Worm (Caenorhabditis elegans) whole organism, young adult: ENCODE data around the gene rpl-38.

Experiments
- F10E7.11 ChIP-seq: sonication (generic microtip); optimal IDR thresholded peaks from 2 replicates; lab custom pipeline; 2017; ENCODE audit warnings: mild to moderate bottlenecking, missing genetic modification characterization, moderate library complexity, missing compliant biosample characterization
- F37B4.10 ChIP-seq: fragments of 200-800 bp; sonication (Bioruptor generic); IDR thresholded peaks from 2 replicates; pipeline ENCODE4 v1.3.6; 2022; ENCODE audit warnings: missing genetic modification characterization, missing compliant biosample characterization
- F39B2.1 ChIP-seq: fragments of 200-800 bp; sonication (Bioruptor generic); IDR thresholded peaks from 2 replicates; pipeline ENCODE4 v1.3.6; 2022; ENCODE audit warnings: missing genetic modification reagents, missing genetic modification characterization, missing compliant biosample characterization
- F52B5.7 ChIP-seq: sonication (generic microtip); optimal IDR thresholded peaks from 2 replicates; lab custom pipeline; 2016; ENCODE audit warnings: mild to moderate bottlenecking, missing genetic modification characterization, missing compliant biosample characterization
- K12H6.12 ChIP-seq: fragments of 200-800 bp; sonication (Bioruptor generic); optimal IDR thresholded peaks from 2 replicates; lab custom pipeline; 2018; ENCODE audit warnings: mild to moderate bottlenecking, missing genetic modification characterization, missing compliant biosample characterization
- Y53G8AR.9 ChIP-seq: fragments of 200-800 bp; sonication (Bioruptor generic); conservative IDR thresholded peaks from 2 replicates; pipeline ENCODE4 v1.3.6; 2022; ENCODE audit warnings: missing genetic modification reagents, missing genetic modification characterization, missing compliant biosample characterization
- Y67H2A.10 ChIP-seq: fragments of 200-800 bp; sonication (Bioruptor generic); conservative IDR thresholded peaks from 2 replicates; pipeline ENCODE4 v1.3.6; 2022; ENCODE audit warnings: missing genetic modification reagents, missing genetic modification characterization, missing compliant biosample characterization
- attf-3 ChIP-seq: fragments of 200-800 bp; sonication (Bioruptor generic); conservative IDR thresholded peaks from 2 replicates; pipeline ENCODE4 v1.3.6; 2022; ENCODE audit warnings: missing genetic modification reagents, missing genetic modification characterization, missing compliant biosample characterization
- attf-6 ChIP-seq: fragments of 200-800 bp; sonication (Bioruptor generic); IDR thresholded peaks from 2 replicates; pipeline ENCODE4 v1.3.6; 2022; ENCODE audit warnings: missing genetic modification reagents, missing genetic modification characterization, missing compliant biosample characterization
- bed-1 ChIP-seq: fragments of 200-800 bp; sonication (Bioruptor generic); IDR thresholded peaks from 2 replicates; pipeline ENCODE4 v1.3.6; 2022; ENCODE audit warnings: missing genetic modification reagents, missing genetic modification characterization, missing compliant biosample characterization
- ceh-58 ChIP-seq: fragments of 200-800 bp; sonication (Bioruptor generic); IDR thresholded peaks from 2 replicates; pipeline ENCODE4 v1.3.6; 2022; ENCODE audit warnings: missing genetic modification characterization, missing compliant biosample characterization
- ceh-79 ChIP-seq: sonication (generic microtip); optimal IDR thresholded peaks from 2 replicates; lab custom pipeline; 2017; ENCODE audit warnings: mild to moderate bottlenecking, missing genetic modification characterization, missing compliant biosample characterization
- ceh-91 ChIP-seq: fragments of 200-800 bp; sonication (Bioruptor generic); IDR thresholded peaks from 2 replicates; pipeline ENCODE4 v1.3.6; 2022; ENCODE audit warnings: missing genetic modification reagents, missing genetic modification characterization, missing compliant biosample characterization
- die-1 ChIP-seq: sonication (generic microtip); optimal IDR thresholded peaks from 2 replicates; lab custom pipeline; 2016; ENCODE audit warnings: missing genotype, mild to moderate bottlenecking, missing genetic modification characterization, missing compliant biosample characterization
- dpff-1 ChIP-seq: sonication (generic microtip); optimal IDR thresholded peaks from 2 replicates; lab custom pipeline; 2017; ENCODE audit warnings: mild to moderate bottlenecking, missing genetic modification characterization, missing compliant biosample characterization
- efl-1 ChIP-seq: fragments of 150-350 bp; optimal IDR thresholded peaks from 2 replicates; lab custom pipeline; 2014; ENCODE audit warnings: missing biosample characterization, missing genetic modification reagents, missing genetic modification characterization
- egl-18 ChIP-seq: fragments of 200-800 bp; sonication (Bioruptor generic); IDR thresholded peaks from 2 replicates; pipeline ENCODE4 v1.3.6; 2022; ENCODE audit warnings: missing genetic modification reagents, missing genetic modification characterization, missing compliant biosample characterization
- ekl-4 ChIP-seq: fragments of 200-800 bp; sonication (Bioruptor generic); IDR thresholded peaks from 2 replicates; pipeline ENCODE4 v1.3.6; 2022; ENCODE audit warnings: missing genetic modification reagents, missing genetic modification characterization, missing compliant biosample characterization
- gei-17 ChIP-seq: fragments of 200-800 bp; sonication (Bioruptor generic); optimal IDR thresholded peaks from 2 replicates; lab custom pipeline; 2018; ENCODE audit warnings: mild to moderate bottlenecking, missing genetic modification characterization, missing compliant biosample characterization
- hlh-26 ChIP-seq: fragments of 200-800 bp; sonication (Bioruptor generic); conservative IDR thresholded peaks from 2 replicates; pipeline ENCODE4 v1.3.6; 2022; ENCODE audit warnings: missing genetic modification reagents, missing genetic modification characterization, missing compliant biosample characterization
- lag-1 ChIP-seq: fragments of 200-800 bp; sonication (Bioruptor generic); IDR thresholded peaks from 2 replicates; pipeline ENCODE4 v1.3.6; 2022; ENCODE audit warnings: missing genetic modification reagents, missing genetic modification characterization, missing compliant biosample characterization
- let-526 ChIP-seq: fragments of 200-800 bp; sonication (Bioruptor generic); IDR thresholded peaks from 2 replicates; pipeline ENCODE4 v1.3.6; 2022; ENCODE audit warnings: missing genetic modification reagents, missing genetic modification characterization, missing compliant biosample characterization
- let-607 ChIP-seq, 2 experiments: fragments of 200-800 bp in 1 of 2; sonication (Bioruptor generic) in 1 of 2; sonication (generic microtip) in 1 of 2; optimal IDR thresholded peaks; 2 replicates each; lab custom pipeline; 2016 to 2018; ENCODE audit warnings: mild to moderate bottlenecking in 2 of 2, missing compliant biosample characterization in 2 of 2, missing genetic modification characterization in 2 of 2, moderate library complexity in 2 of 2, missing genotype in 1 of 2
- lin-40 ChIP-seq: sonication (generic microtip); optimal IDR thresholded peaks from 2 replicates; lab custom pipeline; 2016; ENCODE audit warnings: missing genetic modification characterization, mild to moderate bottlenecking, missing compliant biosample characterization, missing genotype, missing genetic modification reagents
- lir-1 ChIP-seq: fragments of 200-800 bp; sonication (Bioruptor generic); conservative IDR thresholded peaks from 2 replicates; pipeline ENCODE4 v1.3.6; 2022; ENCODE audit warnings: missing genetic modification reagents, missing genetic modification characterization, missing compliant biosample characterization
- lsy-27 ChIP-seq: sonication (generic microtip); optimal IDR thresholded peaks from 2 replicates; lab custom pipeline; 2017; ENCODE audit warnings: missing genetic modification characterization, mild to moderate bottlenecking, missing compliant biosample characterization, antibody characterized with exemption, missing genotype, borderline replicate concordance; ENCODE audit not compliant: insufficient read depth
- madf-3 ChIP-seq: fragments of 200-800 bp; sonication (Bioruptor generic); IDR thresholded peaks from 2 replicates; pipeline ENCODE4 v1.3.6; 2022; ENCODE audit warnings: missing genetic modification reagents, missing genetic modification characterization, missing compliant biosample characterization
- madf-6 ChIP-seq: fragments of 200-800 bp; sonication (Bioruptor generic); IDR thresholded peaks from 2 replicates; pipeline ENCODE4 v1.3.6; 2022; ENCODE audit warnings: missing genetic modification reagents, missing genetic modification characterization, missing compliant biosample characterization
- mel-28 ChIP-seq: sonication (generic microtip); optimal IDR thresholded peaks from 2 replicates; lab custom pipeline; 2016; ENCODE audit warnings: borderline replicate concordance, mild to moderate bottlenecking, missing genetic modification characterization, missing compliant biosample characterization
- mes-4 ChIP-seq: sonication (generic microtip); optimal IDR thresholded peaks from 2 replicates; lab custom pipeline; 2016; ENCODE audit warnings: missing genotype, missing genetic modification characterization, missing compliant biosample characterization
- mxl-1 ChIP-seq: sonication (generic microtip); optimal IDR thresholded peaks from 2 replicates; lab custom pipeline; 2016; ENCODE audit warnings: missing genetic modification characterization, missing compliant biosample characterization
- nfya-1 ChIP-seq: sonication (generic microtip); optimal IDR thresholded peaks from 2 replicates; lab custom pipeline; 2017; ENCODE audit warnings: antibody characterized with exemption, missing compliant biosample characterization, missing genetic modification characterization, borderline replicate concordance; ENCODE audit not compliant: insufficient read depth
- nfyb-1 ChIP-seq: fragments of 200-800 bp; sonication (Bioruptor generic); IDR thresholded peaks from 2 replicates; pipeline ENCODE4 v1.3.6; 2022; ENCODE audit warnings: missing genetic modification reagents, missing genetic modification characterization, missing compliant biosample characterization
- nhr-120 ChIP-seq: fragments of 200-800 bp; sonication (Bioruptor generic); IDR thresholded peaks from 2 replicates; pipeline ENCODE4 v1.3.6; 2022; ENCODE audit warnings: missing genetic modification characterization, missing compliant biosample characterization
- pbrm-1 ChIP-seq: fragments of 200-800 bp; sonication (Bioruptor generic); IDR thresholded peaks from 2 replicates; pipeline ENCODE4 v1.3.6; 2022; ENCODE audit warnings: missing genetic modification reagents, missing genetic modification characterization, missing compliant biosample characterization
- pha-4 ChIP-seq: fragments of 150-350 bp; sonication (generic microtip); optimal IDR thresholded peaks from 2 replicates; lab custom pipeline; 2014; ENCODE audit warnings: missing biosample characterization, missing genetic modification reagents, missing genetic modification characterization
- rec-8 ChIP-seq, 2 experiments: sonication (generic microtip); optimal IDR thresholded peaks; 2 replicates each; lab custom pipeline; 2016; ENCODE audit warnings: mild to moderate bottlenecking in 2 of 2, missing genetic modification characterization in 2 of 2, missing genetic modification reagents in 2 of 2, missing genotype in 2 of 2, missing biosample characterization in 1 of 2, missing compliant biosample characterization in 1 of 2, moderate library complexity in 1 of 2
- snpc-1.1 ChIP-seq: sonication (generic microtip); optimal IDR thresholded peaks from 2 replicates; lab custom pipeline; 2017; ENCODE audit warnings: missing genetic modification characterization, mild to moderate bottlenecking, missing compliant biosample characterization, antibody characterized with exemption, moderate library complexity, missing genotype, missing genetic modification reagents; ENCODE audit not compliant: insufficient read depth
- snpc-3.4 ChIP-seq: sonication (generic microtip); optimal IDR thresholded peaks from 2 replicates; lab custom pipeline; 2017; ENCODE audit warnings: missing genetic modification characterization, mild to moderate bottlenecking, missing compliant biosample characterization, antibody characterized with exemption, moderate library complexity, missing genotype, missing genetic modification reagents
- snpc-4 ChIP-seq, 5 experiments: fragments of 150-350 bp in 1 of 5; sonication (generic microtip) in 4 of 5; optimal IDR thresholded peaks; 2 replicates each; lab custom pipeline; 2014 to 2018; ENCODE audit warnings: missing genetic modification characterization in 5 of 5, missing biosample characterization in 3 of 5, antibody characterized with exemption in 2 of 5, mild to moderate bottlenecking in 2 of 5, missing compliant biosample characterization in 2 of 5, missing genotype in 2 of 5, moderate library complexity in 2 of 5, missing genetic modification reagents in 1 of 5
- somi-1 ChIP-seq: fragments of 200-800 bp; sonication (Bioruptor generic); optimal IDR thresholded peaks from 2 replicates; lab custom pipeline; 2018; ENCODE audit warnings: mild to moderate bottlenecking, missing genetic modification characterization, missing compliant biosample characterization
- tbp1 ChIP-seq: fragments of 200-800 bp; sonication (Bioruptor generic); optimal IDR thresholded peaks from 2 replicates; lab custom pipeline; 2018; ENCODE audit warnings: mild to moderate bottlenecking, missing genetic modification characterization, missing compliant biosample characterization
- tbx-9 ChIP-seq: sonication (generic microtip); optimal IDR thresholded peaks from 2 replicates; lab custom pipeline; 2016; ENCODE audit warnings: borderline replicate concordance, missing genetic modification characterization, inconsistent platforms, missing compliant biosample characterization
- zim-3 ChIP-seq: sonication (generic microtip); optimal IDR thresholded peaks from 2 replicates; lab custom pipeline; 2017; ENCODE audit warnings: mild to moderate bottlenecking, missing genetic modification characterization, moderate library complexity, missing compliant biosample characterization
- ztf-6 ChIP-seq: fragments of 200-800 bp; sonication (Bioruptor generic); IDR thresholded peaks from 2 replicates; pipeline ENCODE4 v1.3.6; 2022; ENCODE audit warnings: missing genetic modification reagents, missing genetic modification characterization, missing compliant biosample characterization

rpl-38 gene

DNA sequence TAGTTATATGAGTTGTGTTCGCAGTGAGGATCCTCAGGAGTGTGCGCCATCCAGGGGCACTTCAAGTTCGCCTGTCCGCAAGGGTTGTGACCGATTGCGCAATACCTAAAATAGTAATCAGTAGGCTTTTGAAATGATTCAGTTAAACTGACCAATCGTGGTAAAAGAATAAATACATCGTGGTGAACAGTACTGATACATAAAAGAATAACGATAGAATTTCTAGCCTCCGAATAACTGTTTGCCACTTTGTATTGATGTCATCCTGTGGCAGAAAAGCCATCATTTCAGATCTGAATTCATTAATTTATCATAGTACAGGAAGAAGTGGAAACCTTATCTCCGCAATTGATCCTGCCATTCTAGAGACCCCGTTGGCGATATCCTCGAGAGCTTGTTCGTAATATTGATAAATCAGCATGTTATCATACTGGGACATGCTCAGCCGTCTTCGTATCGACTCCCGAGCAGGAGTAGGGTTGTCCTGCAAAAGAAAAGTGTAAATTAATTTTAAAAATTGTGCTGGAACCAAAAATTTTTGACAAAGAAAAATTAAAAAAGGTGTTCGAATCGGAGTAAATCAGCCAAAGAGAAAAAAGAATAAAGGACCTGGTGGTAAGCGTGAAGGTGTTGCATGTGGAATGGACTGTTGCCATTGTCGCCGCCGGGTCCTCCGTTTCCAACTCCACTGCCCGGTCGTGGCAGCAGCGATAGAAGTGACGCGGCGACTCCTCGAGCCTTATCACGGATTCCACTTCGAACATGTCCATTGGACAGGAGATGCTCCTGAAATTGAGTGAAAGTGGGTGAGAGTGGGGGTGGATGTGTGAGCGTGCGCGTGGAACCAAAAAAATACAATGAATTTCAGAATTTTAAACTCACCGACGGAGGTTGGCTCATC is 1.1 kb downstream of the rpl-38 start (continued):
- no peak for TF ChIP-seq lsy-27 (tag; lab: Kevin White, UChicago)
- TF ChIP-seq K12H6.12 (tag; lab: Kevin White, UChicago) = no peak
- TF ChIP-seq gei-17 (GFP tag; lab: Kevin White, UChicago) = no peak
- no peak for TF ChIP-seq ztf-6 (GFP tag; lab: Robert Waterston, UW)
- TF ChIP-seq attf-6 = peak; percentile 39; the same call in 1 of the 2 replicates
- TF ChIP-seq F52B5.7 = no peak
- TF ChIP-seq lag-1 = no peak
- no peak for TF ChIP-seq let-607 (tag; optimal IDR thresholded peaks at IDR 0.05; lab: Kevin White, UChicago)
- TF ChIP-seq bed-1 = no peak
- no peak for TF ChIP-seq tbx-9 (tag; lab: Kevin White, UChicago)
- peak; percentile 87; the same call in 1 of the 2 replicates for TF ChIP-seq madf-3 (GFP tag; lab: Robert Waterston, UW)
- TF ChIP-seq somi-1 = no peak
- TF ChIP-seq lir-1 (GFP tag; lab: Robert Waterston, UW) = no peak
- no peak for TF ChIP-seq F37B4.10 (GFP tag; lab: Robert Waterston, UW)
- TF ChIP-seq mxl-1 (tag; lab: Kevin White, UChicago) = no peak
- TF ChIP-seq madf-6 (GFP tag; lab: Robert Waterston, UW) = peak; percentile 79
- no peak for TF ChIP-seq snpc-3.4 (tag; lab: Kevin White, UChicago)
- no peak for TF ChIP-seq ceh-91 (GFP tag; lab: Robert Waterston, UW)
- no peak for TF ChIP-seq ceh-79 (tag; lab: Kevin White, UChicago)
- 0 out of 2 replicates have a peak, but pooled peaks have one; percentile 27 for TF ChIP-seq ceh-58 (GFP tag; lab: Robert Waterston, UW)
- no peak for TF ChIP-seq attf-3 (GFP tag; lab: Robert Waterston, UW)
- no peak for TF ChIP-seq mel-28 (tag; lab: Kevin White, UChicago)
- peak; percentile 46; the same call in 1 of the 2 replicates for TF ChIP-seq Y53G8AR.9
- no peak for TF ChIP-seq rec-8 (tag; optimal IDR thresholded peaks at IDR 0.05; lab: Kevin White, UChicago)
- TF ChIP-seq Y67H2A.10 (GFP tag; lab: Robert Waterston, UW) = no peak
- TF ChIP-seq lin-40 (tag; lab: Kevin White, UChicago) = no peak
- 0 out of 2 replicates have a peak, but pooled peaks have one; percentile 65 for TF ChIP-seq hlh-26 (GFP tag; lab: Robert Waterston, UW)
- TF ChIP-seq pbrm-1 (GFP tag; lab: Robert Waterston, UW) = peak; percentile 7; the same call in 1 of the 2 replicates
- no peak for TF ChIP-seq snpc-1.1
- TF ChIP-seq dpff-1 (tag; lab: Kevin White, UChicago) = no peak
- no peak for TF ChIP-seq egl-18 (GFP tag; lab: Robert Waterston, UW)
- peak; percentile 81 for TF ChIP-seq ekl-4 (GFP tag; lab: Robert Waterston, UW)
- TF ChIP-seq nfyb-1 (GFP tag; lab: Robert Waterston, UW) = no peak
- TF ChIP-seq let-526 (GFP tag; lab: Robert Waterston, UW) = no peak
- TF ChIP-seq pha-4 (tag; lab: Kevin White, UChicago) = no peak
- peak; percentile 20 for TF ChIP-seq die-1 (tag; lab: Kevin White, UChicago)
- TF ChIP-seq zim-3 (tag; lab: Kevin White, UChicago) = no peak
- TF ChIP-seq F39B2.1 (GFP tag; lab: Robert Waterston, UW) = no peak
- peak; percentile 8 for TF ChIP-seq F10E7.11 (tag; lab: Kevin White, UChicago)
- no peak for TF ChIP-seq snpc-4 (GFP tag; optimal IDR thresholded peaks at IDR 0.05; lab: Kevin White, UChicago)
- TF ChIP-seq snpc-4 (tag; optimal IDR thresholded peaks at IDR 0.05; lab: Kevin White, UChicago) = peak in 2 of 4 experiments; percentile 6 to 23
- TF ChIP-seq efl-1 (GFP tag; lab: Kevin White, UChicago) = no peak
- TF ChIP-seq nfya-1 = no peak
- TF ChIP-seq nhr-120 (GFP tag; lab: Robert Waterston, UW) = no peak
- peak; percentile 41 for TF ChIP-seq tbp1 (GFP tag; lab: Kevin White, UChicago)
- TF ChIP-seq mes-4 (tag; lab: Kevin White, UChicago) = no peak
